Fruit fly (Drosophila melanogaster): Measurements from ENCODE around the gene tadr.
A peak's percentile ranks its signal among the peaks of the same experiment; 100 is the strongest.

tadr gene

DNA sequence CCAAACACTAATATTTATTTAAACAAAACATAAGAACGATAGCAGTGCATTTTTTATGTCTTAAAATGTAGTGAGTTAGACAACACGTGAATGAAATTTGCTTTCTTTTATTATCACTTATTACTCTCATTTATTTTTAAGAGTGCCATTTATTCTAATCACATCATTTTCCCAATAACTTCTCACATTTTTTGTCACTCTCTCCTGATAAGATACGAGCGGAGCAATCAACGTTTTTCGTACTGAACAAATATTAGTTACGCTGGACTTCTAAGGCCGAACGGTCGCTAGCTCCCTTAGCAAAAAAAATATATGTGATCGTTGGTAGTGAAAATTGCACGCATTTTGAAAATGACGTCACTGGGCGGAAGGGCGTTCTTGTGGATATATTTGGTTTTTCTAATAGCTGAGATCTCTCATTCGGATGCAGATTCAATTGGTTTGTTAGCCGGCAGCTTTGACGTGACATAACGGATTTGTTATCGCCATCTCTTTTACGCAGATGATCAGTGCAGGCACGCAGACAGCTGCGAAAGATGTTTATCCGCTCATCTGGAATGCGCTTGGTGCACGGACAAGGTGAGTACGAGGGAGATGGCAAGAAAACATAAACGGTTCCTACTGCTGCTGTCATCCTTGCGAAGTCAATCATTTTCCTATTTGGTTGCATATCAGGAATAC is 22.3 kb upstream of the tadr start, which contains the start of gene Itgbn (continued):
- TF ChIP-seq Gsc (GFP tag; IDR thresholded peaks at IDR 0.05): no peak
- TF ChIP-seq sim (GFP tag; IDR thresholded peaks at IDR 0.05): no peak
- no peak for TF ChIP-seq CG13296 (GFP tag; optimal IDR thresholded peaks at IDR 0.05)
- TF ChIP-seq CrebB (tag; optimal IDR thresholded peaks at IDR 0.05): no peak
- no peak for TF ChIP-seq tio (GFP tag; optimal IDR thresholded peaks at IDR 0.05)
- TF ChIP-seq CG4854 (GFP tag; optimal IDR thresholded peaks at IDR 0.05): no peak
- TF ChIP-seq ewg (GFP tag; optimal IDR thresholded peaks at IDR 0.05): no peak
- peak; percentile 4 for TF ChIP-seq ac (GFP tag; optimal IDR thresholded peaks at IDR 0.05)
- no peak for TF ChIP-seq Deaf1 (tag; optimal IDR thresholded peaks at IDR 0.05)
- no peak for TF ChIP-seq CG15601 (tag; optimal IDR thresholded peaks at IDR 0.05)

dm6 chr2L:21053623-21054022 is 21.6 kb upstream of the tadr start:
- TF ChIP-seq Kr (GFP tag; optimal IDR thresholded peaks at IDR 0.05) (no peak), CG16863 (GFP tag; optimal IDR thresholded peaks at IDR 0.05) (no peak), TFAM (GFP tag; optimal IDR thresholded peaks at IDR 0.05) (no peak), twi (tag; optimal IDR thresholded peaks at IDR 0.05) (no peak), Elba2 (GFP tag; optimal IDR thresholded peaks at IDR 0.05) (no peak), mirr (GFP tag; optimal IDR thresholded peaks at IDR 0.05) (peak; percentile 69), sug (tag; optimal IDR thresholded peaks at IDR 0.05) (peak; percentile 71), crol (GFP tag; IDR thresholded peaks at IDR 0.05) (peak; percentile 43; the same call in 1 of the 2 replicates), stwl (tag; optimal IDR thresholded peaks at IDR 0.05) (no peak), tll (GFP tag; optimal IDR thresholded peaks at IDR 0.05) (no peak), Poxn (GFP tag; IDR thresholded peaks at IDR 0.05) (no peak), CG17568 (GFP tag; optimal IDR thresholded peaks at IDR 0.05) (no peak), Antp (GFP tag; optimal IDR thresholded peaks at IDR 0.05) (no peak), ewg (GFP tag; optimal IDR thresholded peaks at IDR 0.05) (no peak), PHDP (tag; optimal IDR thresholded peaks at IDR 0.05) (no peak), ac (GFP tag; optimal IDR thresholded peaks at IDR 0.05) (no peak), NfI (GFP tag; optimal IDR thresholded peaks at IDR 0.05) (no peak), CG30431 (GFP tag; optimal IDR thresholded peaks at IDR 0.05) (no peak), Dbx (GFP tag; IDR thresholded peaks at IDR 0.05) (no peak), CG5245 (GFP tag; optimal IDR thresholded peaks at IDR 0.05) (no peak), CG17385 (GFP tag; optimal IDR thresholded peaks at IDR 0.05) (no peak), Doc2 (GFP tag; IDR thresholded peaks at IDR 0.05) (no peak), Doc3 (GFP tag; IDR thresholded peaks at IDR 0.05; ENCODE audit: partially characterized antibody) (no peak), pita (GFP tag; optimal IDR thresholded peaks at IDR 0.05) (no peak), grn (GFP tag; optimal IDR thresholded peaks at IDR 0.05) (peak; percentile 33), ab (GFP tag; optimal IDR thresholded peaks at IDR 0.05) (no peak), CG4424 (GFP tag; optimal IDR thresholded peaks at IDR 0.05) (no peak), abd-A (tag; optimal IDR thresholded peaks at IDR 0.05) (no peak), CG17359 (tag; optimal IDR thresholded peaks at IDR 0.05) (no peak), ato (GFP tag; IDR thresholded peaks at IDR 0.05; ENCODE audit: partially characterized antibody) (no peak), gfzf (GFP tag; optimal IDR thresholded peaks at IDR 0.05) (no peak), CG4404 (GFP tag; IDR thresholded peaks at IDR 0.05) (no peak), lbe (GFP tag; optimal IDR thresholded peaks at IDR 0.05) (no peak), z (GFP tag; IDR thresholded peaks at IDR 0.05) (no peak), sens (GFP tag) (peak; percentile 75), insv (GFP tag; optimal IDR thresholded peaks at IDR 0.05) (no peak), run (tag; optimal IDR thresholded peaks at IDR 0.05) (no peak), Nf-YB (GFP tag; optimal IDR thresholded peaks at IDR 0.05) (no peak), caup (GFP tag; optimal IDR thresholded peaks at IDR 0.05; ENCODE audit: severe bottlenecking) (peak; percentile 1), B-H2 (GFP tag; optimal IDR thresholded peaks at IDR 0.05) (no peak), CG11093 (GFP tag; IDR thresholded peaks at IDR 0.05) (no peak)

All from whole organism, embryonic.